Fruit fly (Drosophila melanogaster): ENCODE results near the gene CG32281.

- TF ChIP-seq CG32006 (GFP tag; optimal IDR thresholded peaks at IDR 0.05) (no peak), CG10631 (GFP tag; optimal IDR thresholded peaks at IDR 0.05) (no peak)
These were observed 49.7 kb downstream of the CG32281 start, which contains the start of the genes hob and nSMase for dm6 chr3L:3218859-3219258.

Data from whole organism, prepupa.